Fruit fly (Drosophila melanogaster): ENCODE measurements around the gene vn.

The vn gene

dm6 chr3L:5848929-5849328, 3.5 kb upstream of the vn start (continued):
- no peak for TF ChIP-seq CG12769 (tag; optimal IDR thresholded peaks at IDR 0.05)
- peak; percentile 16 for TF ChIP-seq pros (GFP tag; optimal IDR thresholded peaks at IDR 0.05)
- TF ChIP-seq ssp (GFP tag; IDR thresholded peaks at IDR 0.05): no peak
- TF ChIP-seq CG34422 (GFP tag; IDR thresholded peaks at IDR 0.05): no peak
- no peak for TF ChIP-seq Sox102F (GFP tag; optimal IDR thresholded peaks at IDR 0.05)
- TF ChIP-seq CG16813 (GFP tag; IDR thresholded peaks at IDR 0.05; ENCODE audit: partially characterized antibody): no peak
- no peak for TF ChIP-seq Ets97D (GFP tag; optimal IDR thresholded peaks at IDR 0.05)
- no peak for TF ChIP-seq Atf3 (GFP tag; optimal IDR thresholded peaks at IDR 0.05)
- TF ChIP-seq CG4328 (GFP tag; optimal IDR thresholded peaks at IDR 0.05): no peak
- no peak for TF ChIP-seq E2f1 (GFP tag; IDR thresholded peaks at IDR 0.05)
- no peak for TF ChIP-seq CG2116 (GFP tag; optimal IDR thresholded peaks at IDR 0.05)
- TF ChIP-seq stwl (tag; optimal IDR thresholded peaks at IDR 0.05): no peak
- peak; percentile 4 for TF ChIP-seq sqz (GFP tag; optimal IDR thresholded peaks at IDR 0.05)
- no peak for TF ChIP-seq BtbVII (GFP tag; optimal IDR thresholded peaks at IDR 0.05)
- no peak for TF ChIP-seq CG7839 (tag; optimal IDR thresholded peaks at IDR 0.05)
- TF ChIP-seq exex (tag; optimal IDR thresholded peaks at IDR 0.05): no peak
- no peak for TF ChIP-seq h (optimal IDR thresholded peaks at IDR 0.05)
- no peak for TF ChIP-seq CG18262 (tag; optimal IDR thresholded peaks at IDR 0.05)

- no peak for TF ChIP-seq CkIIα-i1 (GFP tag; IDR thresholded peaks at IDR 0.05)
- TF ChIP-seq CG13624 (GFP tag; optimal IDR thresholded peaks at IDR 0.05): no peak
- TF ChIP-seq dati (GFP tag; IDR thresholded peaks at IDR 0.05): no peak
- TF ChIP-seq Eip74EF (GFP tag; optimal IDR thresholded peaks at IDR 0.05): no peak
- no peak for TF ChIP-seq knrl (GFP tag; IDR thresholded peaks at IDR 0.05; ENCODE audit: partially characterized antibody)
- TF ChIP-seq unc-4 (GFP tag; IDR thresholded peaks at IDR 0.05; ENCODE audit: partially characterized antibody): no peak
- TF ChIP-seq CG10543 (GFP tag; optimal IDR thresholded peaks at IDR 0.05): peak; percentile 46
- no peak for TF ChIP-seq CG14710 (tag; optimal IDR thresholded peaks at IDR 0.05)
- TF ChIP-seq sob (GFP tag; IDR thresholded peaks at IDR 0.05): peak; percentile 18; the same call in 1 of the 2 replicates
- peak; percentile 16 for TF ChIP-seq Ets65A (GFP tag)
- TF ChIP-seq ash1 (GFP tag; optimal IDR thresholded peaks at IDR 0.05): no peak
- TF ChIP-seq CG17328 (GFP tag; IDR thresholded peaks at IDR 0.05): no peak
- 0 out of 3 replicates have a peak, but pooled peaks have one; percentile 21 for TF ChIP-seq CG11695 (GFP tag; IDR thresholded peaks at IDR 0.05)
- TF ChIP-seq CG2889 (GFP tag; IDR thresholded peaks at IDR 0.05): no peak
- no peak for TF ChIP-seq CG1792 (GFP tag; optimal IDR thresholded peaks at IDR 0.05)
- no peak for TF ChIP-seq pum (GFP tag; optimal IDR thresholded peaks at IDR 0.05)
- TF ChIP-seq slp2 (GFP tag; optimal IDR thresholded peaks at IDR 0.05): no peak
- TF ChIP-seq CG14965 (GFP tag; optimal IDR thresholded peaks at IDR 0.05; ENCODE audit: borderline replicate concordance): no peak
- no peak for TF ChIP-seq fd96Cb (tag; optimal IDR thresholded peaks at IDR 0.05)
- peak; percentile 59 for TF ChIP-seq z (GFP tag; IDR thresholded peaks at IDR 0.05)
- no peak for TF ChIP-seq ac (GFP tag; optimal IDR thresholded peaks at IDR 0.05)
- no peak for TF ChIP-seq CG15514 (GFP tag; optimal IDR thresholded peaks at IDR 0.05)
- no peak for TF ChIP-seq CG10654 (GFP tag; optimal IDR thresholded peaks at IDR 0.05)
- no peak for TF ChIP-seq Atf-2 (GFP tag; optimal IDR thresholded peaks at IDR 0.05)
- TF ChIP-seq kay (GFP tag; optimal IDR thresholded peaks at IDR 0.05): peak; percentile 17
- no peak for TF ChIP-seq NC2β (GFP tag; optimal IDR thresholded peaks at IDR 0.05)
- no peak for TF ChIP-seq CG4707 (GFP tag; optimal IDR thresholded peaks at IDR 0.05)
- TF ChIP-seq CG3847 (GFP tag; IDR thresholded peaks at IDR 0.05): no peak
- TF ChIP-seq CG2116 (GFP tag; optimal IDR thresholded peaks at IDR 0.05): no peak
- no peak for TF ChIP-seq CG11398 (GFP tag; optimal IDR thresholded peaks at IDR 0.05)
- TF ChIP-seq CG32772 (GFP tag; IDR thresholded peaks at IDR 0.05): no peak
- no peak for TF ChIP-seq CG3838 (GFP tag; optimal IDR thresholded peaks at IDR 0.05)
- no peak for TF ChIP-seq dpn (GFP tag; optimal IDR thresholded peaks at IDR 0.05)
These were observed 1.4 kb downstream of the vn start for dm6 chr3L:5843895-5844576.

All from whole organism, embryonic.